Worm (Caenorhabditis elegans) whole organism, L4 larva: ENCODE data around the gene inx-10.
A peak's percentile ranks its signal among the peaks of the same experiment; 100 is the strongest.

Experiments used
- F26F4.8 ChIP-seq: fragments of 200-800 bp; sonication (Bioruptor generic); conservative IDR thresholded peaks from 2 replicates; pipeline ENCODE4 v1.3.6; 2022; ENCODE audit warnings: missing genetic modification characterization, missing compliant biosample characterization
- R02D3.7 ChIP-seq: fragments of 150-350 bp; sonication (generic microtip); optimal IDR thresholded peaks from 3 replicates; lab custom pipeline; 2014; ENCODE audit warnings: missing biosample characterization, missing genetic modification characterization
- T26A8.4 ChIP-seq: fragments of 200-800 bp; sonication (Bioruptor generic); IDR thresholded peaks from 2 replicates; pipeline ENCODE4 v1.3.6; 2022; ENCODE audit warnings: missing genetic modification characterization, missing compliant biosample characterization
- Y48G9A.11 ChIP-seq: fragments of 200-800 bp; sonication (Bioruptor generic); IDR thresholded peaks from 2 replicates; pipeline ENCODE4 v1.3.6; 2022; ENCODE audit warnings: missing genetic modification reagents, missing genetic modification characterization, missing compliant biosample characterization
- Y5F2A.4 ChIP-seq: fragments of 200-800 bp; sonication (Bioruptor generic); optimal IDR thresholded peaks from 2 replicates; lab custom pipeline; 2018; ENCODE audit warnings: mild to moderate bottlenecking, missing genetic modification characterization, missing compliant biosample characterization
- Y75B8A.6 ChIP-seq: fragments of 200-800 bp; sonication (Bioruptor generic); IDR thresholded peaks from 2 replicates; pipeline ENCODE4 v1.3.6; 2022; ENCODE audit warnings: missing genetic modification reagents, missing genetic modification characterization, missing compliant biosample characterization
- aha-1 ChIP-seq: fragments of 150-350 bp; peaks from one replicate; lab custom pipeline; 2014; ENCODE audit warnings: missing biosample characterization, missing genetic modification characterization
- aly-2 ChIP-seq: sonication (generic microtip); optimal IDR thresholded peaks from 2 replicates; lab custom pipeline; 2018; ENCODE audit warnings: missing biosample characterization, missing genetic modification characterization
- ama-1 ChIP-seq: fragments of 150-350 bp; optimal IDR thresholded peaks from 2 replicates; lab custom pipeline; 2014; ENCODE audit warnings: inconsistent platforms, mixed read lengths
- attf-4 ChIP-seq: sonication (generic microtip); optimal IDR thresholded peaks from 3 replicates; lab custom pipeline; 2017; ENCODE audit warnings: missing biosample characterization, missing genetic modification characterization
- ceh-28 ChIP-seq: fragments of 150-350 bp; optimal IDR thresholded peaks from 2 replicates; lab custom pipeline; 2014; ENCODE audit warnings: missing biosample characterization, missing genetic modification reagents, missing genetic modification characterization
- ceh-32 ChIP-seq: sonication (generic microtip); optimal IDR thresholded peaks from 2 replicates; lab custom pipeline; 2016; ENCODE audit warnings: mild to moderate bottlenecking, missing genetic modification characterization, missing compliant biosample characterization; ENCODE audit not compliant: poor library complexity
- ceh-62 ChIP-seq: sonication (generic microtip); optimal IDR thresholded peaks from 2 replicates; lab custom pipeline; 2017; ENCODE audit warnings: missing biosample characterization, missing genetic modification characterization
- ceh-82 ChIP-seq: sonication (generic microtip); optimal IDR thresholded peaks from 2 replicates; lab custom pipeline; 2017; ENCODE audit warnings: missing biosample characterization, missing genetic modification characterization
- daf-12 ChIP-seq: fragments of 150-350 bp; optimal IDR thresholded peaks from 2 replicates; lab custom pipeline; 2014; ENCODE audit warnings: missing biosample characterization, missing genetic modification reagents, missing genetic modification characterization
- daf-16 ChIP-seq, 3 experiments: sonication (generic microtip); optimal IDR thresholded peaks; 2 replicates each; lab custom pipeline; 2016 to 2017; ENCODE audit warnings: missing genetic modification characterization in 3 of 3, missing genetic modification reagents in 3 of 3, mild to moderate bottlenecking in 2 of 3, missing compliant biosample characterization in 2 of 3, missing biosample characterization in 1 of 3, moderate library complexity in 1 of 3
- daf-19 ChIP-seq: fragments of 200-800 bp; sonication (Bioruptor generic); conservative IDR thresholded peaks from 2 replicates; pipeline ENCODE4 v1.3.6; 2022; ENCODE audit warnings: missing genetic modification characterization, missing compliant biosample characterization
- dmd-6 ChIP-seq: fragments of 200-800 bp; sonication (Bioruptor generic); IDR thresholded peaks from 2 replicates; pipeline ENCODE4 v1.3.6; 2022; ENCODE audit warnings: missing genetic modification reagents, missing genetic modification characterization, missing compliant biosample characterization
- dmd-8 ChIP-seq: fragments of 200-800 bp; sonication (Bioruptor generic); IDR thresholded peaks from 2 replicates; pipeline ENCODE4 v1.3.6; 2022; ENCODE audit warnings: missing genetic modification characterization, missing compliant biosample characterization
- duxl-1 ChIP-seq: sonication (generic microtip); optimal IDR thresholded peaks from 2 replicates; lab custom pipeline; 2016; ENCODE audit warnings: mild to moderate bottlenecking, missing genetic modification characterization, moderate library complexity, missing compliant biosample characterization; ENCODE audit not compliant: poor library complexity
- dve-1 ChIP-seq: sonication (generic microtip); optimal IDR thresholded peaks from 2 replicates; lab custom pipeline; 2017; ENCODE audit warnings: antibody characterized with exemption, mild to moderate bottlenecking, missing genetic modification characterization, missing compliant biosample characterization; ENCODE audit not compliant: insufficient read depth
- egl-27 ChIP-seq: sonication (generic microtip); optimal IDR thresholded peaks from 3 replicates; lab custom pipeline; 2017; ENCODE audit warnings: missing biosample characterization, missing genetic modification reagents, missing genetic modification characterization
- hlh-11 ChIP-seq: fragments of 200-800 bp; sonication (Bioruptor generic); optimal IDR thresholded peaks from 2 replicates; lab custom pipeline; 2018; ENCODE audit warnings: mild to moderate bottlenecking, missing genetic modification characterization, missing compliant biosample characterization
- hlh-30 ChIP-seq: sonication (generic microtip); optimal IDR thresholded peaks from 2 replicates; lab custom pipeline; 2017; ENCODE audit warnings: antibody characterized with exemption, mild to moderate bottlenecking, missing genetic modification characterization, missing compliant biosample characterization; ENCODE audit not compliant: insufficient read depth
- hmg-1.1 ChIP-seq: fragments of 200-800 bp; sonication (Bioruptor generic); IDR thresholded peaks from 2 replicates; pipeline ENCODE4 v1.3.6; 2022; ENCODE audit warnings: missing genetic modification reagents, missing genetic modification characterization, missing compliant biosample characterization
- jun-1 ChIP-seq: fragments of 150-350 bp; optimal IDR thresholded peaks from 2 replicates; lab custom pipeline; 2014; ENCODE audit warnings: missing biosample characterization, missing genetic modification reagents, missing genetic modification characterization
- lin-13 ChIP-seq: fragments of 150-350 bp; optimal IDR thresholded peaks from 2 replicates; lab custom pipeline; 2014; ENCODE audit warnings: missing biosample characterization, missing genetic modification reagents, missing genetic modification characterization
- lin-29 ChIP-seq: fragments of 200-800 bp; sonication (Bioruptor generic); IDR thresholded peaks from 2 replicates; pipeline ENCODE4 v1.3.6; 2022; ENCODE audit warnings: missing genetic modification reagents, missing genetic modification characterization, missing compliant biosample characterization
- lin-38 ChIP-seq: fragments of 200-800 bp; sonication (Bioruptor generic); IDR thresholded peaks from 2 replicates; pipeline ENCODE4 v1.3.6; 2022; ENCODE audit warnings: missing genetic modification reagents, missing genetic modification characterization, missing compliant biosample characterization
- lin-39 ChIP-seq: fragments of 150-350 bp; optimal IDR thresholded peaks from 2 replicates; lab custom pipeline; 2014; ENCODE audit warnings: missing biosample characterization, missing genetic modification reagents, missing genetic modification characterization
- lsy-2 ChIP-seq, 2 experiments: fragments of 150-350 bp in 1 of 2; sonication (generic microtip) in 1 of 2; optimal IDR thresholded peaks; 2 replicates each; lab custom pipeline; 2014 to 2017; ENCODE audit warnings: missing biosample characterization in 2 of 2, missing genetic modification characterization in 2 of 2
- mdt-29 ChIP-seq: fragments of 200-800 bp; sonication (Bioruptor generic); IDR thresholded peaks from 2 replicates; pipeline ENCODE4 v1.3.6; 2022; ENCODE audit warnings: missing genetic modification reagents, missing genetic modification characterization, missing compliant biosample characterization
- mxl-2 ChIP-seq: fragments of 200-800 bp; sonication (Bioruptor generic); conservative IDR thresholded peaks from 2 replicates; pipeline ENCODE4 v1.3.6; 2022; ENCODE audit warnings: missing genetic modification reagents, missing genetic modification characterization, missing compliant biosample characterization
- nhr-10 ChIP-seq: fragments of 150-350 bp; optimal IDR thresholded peaks from 2 replicates; lab custom pipeline; 2014; ENCODE audit warnings: missing biosample characterization, missing genetic modification characterization
- nhr-237 ChIP-seq: sonication (generic microtip); optimal IDR thresholded peaks from 2 replicates; lab custom pipeline; 2017; ENCODE audit warnings: missing biosample characterization, missing genetic modification characterization
- nhr-28 ChIP-seq: fragments of 150-350 bp; optimal IDR thresholded peaks from 2 replicates; lab custom pipeline; 2014; ENCODE audit warnings: missing biosample characterization, missing genetic modification characterization
- nhr-48 ChIP-seq: sonication (generic microtip); optimal IDR thresholded peaks from 2 replicates; lab custom pipeline; 2016; ENCODE audit warnings: mild to moderate bottlenecking, missing genetic modification characterization, missing compliant biosample characterization
- nhr-77 ChIP-seq: fragments of 150-350 bp; optimal IDR thresholded peaks from 2 replicates; lab custom pipeline; 2014; ENCODE audit warnings: missing biosample characterization, missing genetic modification characterization
- pqm-1 ChIP-seq: sonication (generic microtip); optimal IDR thresholded peaks from 2 replicates; lab custom pipeline; 2017; ENCODE audit warnings: missing biosample characterization, missing genetic modification characterization
- rbr-2 ChIP-seq: sonication (generic microtip); optimal IDR thresholded peaks from 2 replicates; lab custom pipeline; 2016; ENCODE audit warnings: missing genotype, missing genetic modification characterization, missing compliant biosample characterization
- spr-1 ChIP-seq: sonication (generic microtip); optimal IDR thresholded peaks from 2 replicates; lab custom pipeline; 2016; ENCODE audit warnings: mild to moderate bottlenecking, missing genetic modification characterization, missing compliant biosample characterization
- tra-1 ChIP-seq: fragments of 200-800 bp; sonication (Bioruptor generic); IDR thresholded peaks from 2 replicates; pipeline ENCODE4 v1.3.6; 2022; ENCODE audit warnings: missing genetic modification reagents, missing genetic modification characterization, missing compliant biosample characterization
- unc-130 ChIP-seq: sonication (generic microtip); optimal IDR thresholded peaks from 2 replicates; lab custom pipeline; 2016; ENCODE audit warnings: missing genetic modification reagents, missing genetic modification characterization, missing compliant biosample characterization
- zfp-3 ChIP-seq: fragments of 200-800 bp; sonication (Bioruptor generic); conservative IDR thresholded peaks from 2 replicates; pipeline ENCODE4 v1.3.6; 2022; ENCODE audit warnings: missing genetic modification reagents, missing genetic modification characterization, missing compliant biosample characterization
- zip-11 ChIP-seq: fragments of 200-800 bp; sonication (Bioruptor generic); IDR thresholded peaks from 2 replicates; pipeline ENCODE4 v1.3.6; 2022; ENCODE audit warnings: missing genetic modification characterization, missing compliant biosample characterization
- ztf-11 ChIP-seq: fragments of 150-350 bp; optimal IDR thresholded peaks from 2 replicates; lab custom pipeline; 2014; ENCODE audit warnings: missing biosample characterization, missing genetic modification characterization

The inx-10 gene

ce11 chrV:9175218-9175837 is 31.9 kb downstream of the inx-10 start, which contains the start of gene spas-1 (continued):
- no peak for TF ChIP-seq daf-19
- no peak for TF ChIP-seq Y75B8A.6 (GFP tag; lab: Robert Waterston, UW)
- peak; percentile 73 for TF ChIP-seq hlh-30 (tag; lab: Kevin White, UChicago)

- no peak for TF ChIP-seq ceh-28
- TF ChIP-seq aly-2: no peak
- TF ChIP-seq daf-12: no peak
- no peak for TF ChIP-seq daf-16 (GFP tag; optimal IDR thresholded peaks at IDR 0.05; lab: Kevin White, UChicago)
- TF ChIP-seq daf-16 (tag; optimal IDR thresholded peaks at IDR 0.05; lab: Kevin White, UChicago): peak; percentile 26
- no peak for TF ChIP-seq lin-39 (tag; lab: Kevin White, UChicago)
- no peak for TF ChIP-seq ceh-32 (tag; lab: Kevin White, UChicago)
- TF ChIP-seq, all 104 proteins: peak for 1
These were observed 33.5 kb downstream of the inx-10 start, which contains the start of gene pqn-16 for ce11 chrV:9173789-9174188. TSS of gene pqn-16 (plus strand) at chrV:9174089.

DNA sequence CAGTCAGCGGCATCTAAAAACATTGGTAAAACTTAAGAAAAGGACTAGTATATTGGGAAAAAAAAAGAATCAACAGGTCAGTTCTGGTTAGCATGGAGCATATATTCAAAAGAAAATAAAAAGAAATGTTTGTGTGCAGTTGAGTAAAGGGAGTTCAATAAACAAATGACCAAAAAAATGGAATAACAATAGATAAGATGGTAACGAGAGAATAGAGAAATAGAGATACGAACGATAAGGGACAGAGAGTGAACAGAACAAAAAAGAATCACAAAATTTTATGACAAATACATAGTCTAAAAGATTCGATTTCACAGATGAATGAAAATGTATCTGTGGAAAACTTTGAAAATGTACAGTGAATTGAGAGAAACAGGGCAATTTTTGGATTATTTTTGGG is 34.3 kb downstream of the inx-10 start, which contains the start of gene gad-3:
gad-3 (minus strand) TSS at position 17 of the 400 bp plus-strand sequence.
- peak; percentile 59 for TF ChIP-seq dve-1
- TF ChIP-seq mxl-2 (GFP tag; lab: Robert Waterston, UW): no peak
- TF ChIP-seq nhr-48 (tag; lab: Kevin White, UChicago): no peak
- no peak for TF ChIP-seq daf-16 (GFP tag; optimal IDR thresholded peaks at IDR 0.05; lab: Kevin White, UChicago)
- TF ChIP-seq daf-16 (tag; optimal IDR thresholded peaks at IDR 0.05; lab: Kevin White, UChicago): peak; percentile 92
- no peak for TF ChIP-seq mdt-29 (GFP tag; lab: Robert Waterston, UW)
- TF ChIP-seq daf-12: no peak
- TF ChIP-seq Y75B8A.6 (GFP tag; lab: Robert Waterston, UW): no peak
- TF ChIP-seq zfp-3 (GFP tag; lab: Robert Waterston, UW): no peak
- no peak for TF ChIP-seq ama-1 (lab: Kevin White, UChicago)
- TF ChIP-seq ceh-82 (tag; lab: Kevin White, UChicago): no peak
- TF ChIP-seq rbr-2: no peak
- no peak for TF ChIP-seq ceh-32 (tag; lab: Kevin White, UChicago)
- peak; percentile 61 for TF ChIP-seq nhr-77 (tag; lab: Kevin White, UChicago)
- TF ChIP-seq nhr-237 (tag; lab: Kevin White, UChicago): no peak
- no peak for TF ChIP-seq ceh-28
- no peak for TF ChIP-seq Y48G9A.11
- TF ChIP-seq lin-13 (GFP tag; lab: Kevin White, UChicago): no peak
- TF ChIP-seq attf-4: no peak
- TF ChIP-seq R02D3.7 (tag; lab: Kevin White, UChicago): no peak
- no peak for TF ChIP-seq lsy-2 (tag; optimal IDR thresholded peaks at IDR 0.05; lab: Kevin White, UChicago)
- TF ChIP-seq dmd-6 (GFP tag; lab: Robert Waterston, UW): peak; percentile 18; the same call in 1 of the 2 replicates
- TF ChIP-seq Y5F2A.4 (GFP tag; lab: Kevin White, UChicago): no peak
- TF ChIP-seq egl-27: no peak
- TF ChIP-seq hmg-1.1 (GFP tag; lab: Robert Waterston, UW): no peak
- TF ChIP-seq jun-1: no peak
- no peak for TF ChIP-seq unc-130 (GFP tag; lab: Kevin White, UChicago)
- TF ChIP-seq ceh-62 (tag; lab: Kevin White, UChicago): no peak
- TF ChIP-seq ztf-11 (tag; lab: Kevin White, UChicago): no peak
- TF ChIP-seq lin-29 (GFP tag; lab: Robert Waterston, UW): no peak
- no peak for TF ChIP-seq spr-1
- TF ChIP-seq nhr-10 (tag; lab: Kevin White, UChicago): no peak
- TF ChIP-seq F26F4.8 (GFP tag; lab: Robert Waterston, UW): no peak
- TF ChIP-seq nhr-28: peak; percentile 68
- no peak for TF ChIP-seq T26A8.4
- TF ChIP-seq dmd-8 (GFP tag; lab: Robert Waterston, UW): no peak
- TF ChIP-seq zip-11 (GFP tag; lab: Robert Waterston, UW): no peak
- TF ChIP-seq pqm-1: peak; percentile 29
- TF ChIP-seq aha-1 (tag; lab: Kevin White, UChicago): no peak
- no peak for TF ChIP-seq daf-19
- TF ChIP-seq hlh-11 (tag; lab: Kevin White, UChicago): peak; percentile 28
- TF ChIP-seq tra-1 (GFP tag; lab: Robert Waterston, UW): no peak
- no peak for TF ChIP-seq lin-38 (GFP tag; lab: Robert Waterston, UW)
- TF ChIP-seq duxl-1 (tag; lab: Kevin White, UChicago): no peak
